Fruit fly (Drosophila melanogaster) whole organism, embryonic: ENCODE data around the gene CAH7.

ENCODE experiments used
- Atf-2 ChIP-seq: fragments of 200-800 bp; sonication (Bioruptor generic); optimal IDR thresholded peaks from 2 replicates; lab custom pipeline; 2016; ENCODE audit warnings: missing biosample characterization, missing genetic modification characterization
- Atf6 ChIP-seq: fragments of 200-800 bp; sonication (Bioruptor generic); IDR thresholded peaks from 2 replicates; pipeline ENCODE4 v1.3.6; 2022; ENCODE audit warnings: missing biosample characterization, missing genetic modification characterization
- B-H2 ChIP-seq: fragments of 200-800 bp; sonication (Bioruptor generic); optimal IDR thresholded peaks from 2 replicates; lab custom pipeline; 2018; ENCODE audit warnings: missing biosample characterization, mild to moderate bottlenecking, missing genetic modification characterization
- CG10321 ChIP-seq: fragments of 200-800 bp; sonication (Bioruptor generic); IDR thresholded peaks from 2 replicates; pipeline ENCODE4 v1.3.6; 2022; ENCODE audit warnings: missing biosample characterization, missing genetic modification characterization
- CG12071 ChIP-seq: fragments of 200-800 bp; sonication (Bioruptor generic); optimal IDR thresholded peaks from 3 replicates; lab custom pipeline; 2018; ENCODE audit warnings: missing biosample characterization, mild to moderate bottlenecking, missing genetic modification characterization
- CG1233 ChIP-seq: fragments of 200-800 bp; sonication (Bioruptor generic); optimal IDR thresholded peaks from 4 replicates; lab custom pipeline; 2018; ENCODE audit warnings: missing biosample characterization, mild to moderate bottlenecking, missing genetic modification characterization
- CG17186 ChIP-seq: fragments of 200-800 bp; sonication (Bioruptor generic); optimal IDR thresholded peaks from 3 replicates; lab custom pipeline; 2017; ENCODE audit warnings: missing biosample characterization, missing genetic modification reagents, missing genetic modification characterization
- CG17612 ChIP-seq: fragments of 200-800 bp; sonication (Bioruptor generic); IDR thresholded peaks from 2 replicates; pipeline ENCODE4 v1.3.6; 2022; ENCODE audit warnings: missing biosample characterization, missing genetic modification characterization
- CG2199 ChIP-seq: fragments of 200-800 bp; sonication (Bioruptor generic); IDR thresholded peaks from 3 replicates; pipeline ENCODE4 v1.3.6; 2022; ENCODE audit warnings: missing biosample characterization, missing genetic modification characterization
- CG2889 ChIP-seq: fragments of 200-800 bp; sonication (Bioruptor generic); IDR thresholded peaks from 3 replicates; pipeline ENCODE4 v1.3.6; 2022; ENCODE audit warnings: missing biosample characterization, missing genetic modification characterization
- CG31224 ChIP-seq: fragments of 200-800 bp; sonication (Bioruptor generic); IDR thresholded peaks from 2 replicates; pipeline ENCODE4 v1.3.6; 2022; ENCODE audit warnings: missing biosample characterization, missing genetic modification characterization
- CG32767 ChIP-seq: fragments of 200-800 bp; sonication (Bioruptor generic); IDR thresholded peaks from 2 replicates; pipeline ENCODE4 v1.3.6; 2022; ENCODE audit warnings: missing biosample characterization, missing genetic modification characterization
- CG3281 ChIP-seq: fragments of 200-800 bp; sonication (Bioruptor generic); optimal IDR thresholded peaks from 3 replicates; lab custom pipeline; 2017; ENCODE audit warnings: missing biosample characterization, mild to moderate bottlenecking, missing genetic modification characterization
- CG34224 ChIP-seq: fragments of 200-800 bp; sonication (Bioruptor generic); IDR thresholded peaks from 3 replicates; pipeline ENCODE4 v1.3.6; 2022; ENCODE audit warnings: missing biosample characterization, missing genetic modification characterization; ENCODE audit not compliant: partially characterized antibody
- CG6765 ChIP-seq: fragments of 200-800 bp; sonication (Bioruptor generic); optimal IDR thresholded peaks from 3 replicates; lab custom pipeline; 2017; ENCODE audit warnings: missing biosample characterization, mild to moderate bottlenecking, missing genetic modification characterization
- CG7271 ChIP-seq: fragments of 200-800 bp; sonication (Bioruptor generic); optimal IDR thresholded peaks from 2 replicates; lab custom pipeline; 2018; ENCODE audit warnings: missing biosample characterization, mild to moderate bottlenecking, missing genetic modification characterization, moderate library complexity
- CTCF ChIP-seq: fragments of 200-800 bp; sonication (Bioruptor generic); optimal IDR thresholded peaks from 2 replicates; lab custom pipeline; 2017; ENCODE audit warnings: missing biosample characterization, mild to moderate bottlenecking, missing genetic modification characterization, moderate library complexity
- Dek ChIP-seq: fragments of 200-800 bp; sonication (Bioruptor generic); optimal IDR thresholded peaks from 3 replicates; lab custom pipeline; 2019; ENCODE audit warnings: missing biosample characterization, mild to moderate bottlenecking, missing genetic modification characterization, moderate library complexity
- Dp ChIP-seq: fragments of 200-800 bp; sonication (Bioruptor generic); optimal IDR thresholded peaks from 2 replicates; lab custom pipeline; 2018; ENCODE audit warnings: missing biosample characterization, mild to moderate bottlenecking, missing genetic modification characterization, moderate library complexity
- E2f1 ChIP-seq: fragments of 200-800 bp; sonication (Bioruptor generic); IDR thresholded peaks from 2 replicates; pipeline ENCODE4 v1.3.6; 2022; ENCODE audit warnings: missing biosample characterization, missing genetic modification characterization
- Hr78 ChIP-seq, 2 experiments: fragments of 200-800 bp in 1 of 2; fragments of >200 bp in 1 of 2; sonication (Bioruptor generic) in 1 of 2; optimal IDR thresholded peaks; 2 replicates each; lab custom pipeline; 2017 to 2019; ENCODE audit warnings: missing biosample characterization in 2 of 2, missing genetic modification characterization in 2 of 2, mild to moderate bottlenecking in 1 of 2, moderate library complexity in 1 of 2
- Lpt ChIP-seq: fragments of >200 bp; optimal IDR thresholded peaks from 2 replicates; lab custom pipeline; 2018; ENCODE audit warnings: missing biosample characterization, missing genetic modification characterization
- MTF-1 ChIP-seq: fragments of 200-800 bp; sonication (Bioruptor generic); optimal IDR thresholded peaks from 2 replicates; lab custom pipeline; 2018; ENCODE audit warnings: missing biosample characterization, mild to moderate bottlenecking, missing genetic modification characterization, borderline replicate concordance
- Opbp ChIP-seq: fragments of 200-800 bp; sonication (Bioruptor generic); IDR thresholded peaks from 3 replicates; pipeline ENCODE4 v1.3.6; 2022; ENCODE audit warnings: missing biosample characterization, missing genetic modification characterization; ENCODE audit not compliant: partially characterized antibody
- Side ChIP-seq: fragments of 200-800 bp; sonication (Bioruptor generic); optimal IDR thresholded peaks from 2 replicates; lab custom pipeline; 2016; ENCODE audit warnings: missing biosample characterization, missing genetic modification characterization
- Sry-β ChIP-seq: fragments of 200-800 bp; sonication (Bioruptor generic); optimal IDR thresholded peaks from 2 replicates; lab custom pipeline; 2018; ENCODE audit warnings: missing biosample characterization, mild to moderate bottlenecking, missing genetic modification characterization, moderate library complexity
- TFAM ChIP-seq: fragments of 200-800 bp; sonication (Bioruptor generic); optimal IDR thresholded peaks from 2 replicates; lab custom pipeline; 2017; ENCODE audit warnings: missing biosample characterization, missing genetic modification characterization, inconsistent platforms
- Trl ChIP-seq, 3 experiments: fragments of >200 bp in 2 of 3; fragments of 200-800 bp in 1 of 3; sonication (Bioruptor generic) in 1 of 3; optimal IDR thresholded peaks; 2 replicates in 1 of 3; 3 replicates in 2 of 3; lab custom pipeline; 2016 to 2017; ENCODE audit warnings: missing biosample characterization in 1 of 3, missing genetic modification characterization in 1 of 3
- Usf ChIP-seq: fragments of 200-800 bp; sonication (Bioruptor generic); optimal IDR thresholded peaks from 2 replicates; lab custom pipeline; 2017; ENCODE audit warnings: missing genotype, missing biosample characterization, missing genetic modification characterization
- Vsx1 ChIP-seq: fragments of 200-800 bp; sonication (Bioruptor generic); optimal IDR thresholded peaks from 2 replicates; lab custom pipeline; 2017; ENCODE audit warnings: missing biosample characterization, mild to moderate bottlenecking, missing genetic modification characterization, missing genetic modification reagents
- ac ChIP-seq: fragments of 200-800 bp; sonication (Bioruptor generic); optimal IDR thresholded peaks from 3 replicates; lab custom pipeline; 2017; ENCODE audit warnings: missing biosample characterization, mild to moderate bottlenecking, missing genetic modification characterization
- bigmax ChIP-seq: fragments of 200-800 bp; sonication (Bioruptor generic); optimal IDR thresholded peaks from 2 replicates; lab custom pipeline; 2018; ENCODE audit warnings: missing biosample characterization, mild to moderate bottlenecking, missing genetic modification characterization
- gsb ChIP-seq: fragments of 200-800 bp; sonication (Bioruptor generic); IDR thresholded peaks from 2 replicates; pipeline ENCODE4 v1.3.6; 2022; ENCODE audit warnings: missing biosample characterization, missing genetic modification characterization
- gsb-n ChIP-seq: fragments of 200-800 bp; sonication (Bioruptor generic); optimal IDR thresholded peaks from 3 replicates; lab custom pipeline; 2018; ENCODE audit warnings: missing biosample characterization, mild to moderate bottlenecking, missing genetic modification characterization
- kay ChIP-seq: fragments of 200-800 bp; sonication (Bioruptor generic); optimal IDR thresholded peaks from 2 replicates; lab custom pipeline; 2016; ENCODE audit warnings: missing biosample characterization, missing genetic modification characterization
- odd ChIP-seq: fragments of 200-800 bp; sonication (Bioruptor generic); optimal IDR thresholded peaks from 2 replicates; lab custom pipeline; 2017; ENCODE audit warnings: missing biosample characterization, mild to moderate bottlenecking, missing genetic modification characterization
- p53 ChIP-seq: fragments of 200-800 bp; sonication (Bioruptor generic); optimal IDR thresholded peaks from 2 replicates; lab custom pipeline; 2016; ENCODE audit warnings: missing biosample characterization, missing genetic modification characterization
- peb ChIP-seq: fragments of 200-800 bp; sonication (Bioruptor generic); IDR thresholded peaks from 2 replicates; pipeline ENCODE4 v1.3.6; 2022; ENCODE audit warnings: missing biosample characterization, missing genetic modification characterization
- pita ChIP-seq: fragments of 200-800 bp; sonication (Bioruptor generic); optimal IDR thresholded peaks from 2 replicates; lab custom pipeline; 2017; ENCODE audit warnings: missing biosample characterization, mild to moderate bottlenecking, missing genetic modification characterization
- repo ChIP-seq: fragments of 200-800 bp; sonication (Bioruptor generic); optimal IDR thresholded peaks from 2 replicates; lab custom pipeline; 2016; ENCODE audit warnings: missing biosample characterization, missing genetic modification characterization
- row ChIP-seq: fragments of 200-800 bp; sonication (Bioruptor generic); IDR thresholded peaks from 3 replicates; pipeline ENCODE4 v1.3.6; 2022; ENCODE audit warnings: missing biosample characterization, missing genetic modification characterization
- slp2 ChIP-seq: fragments of 200-800 bp; sonication (Bioruptor generic); optimal IDR thresholded peaks from 2 replicates; lab custom pipeline; 2016; ENCODE audit warnings: missing biosample characterization, missing genetic modification characterization
- so ChIP-seq: fragments of 200-800 bp; sonication (Bioruptor generic); IDR thresholded peaks from 3 replicates; pipeline ENCODE4 v1.3.6; 2022; ENCODE audit warnings: missing biosample characterization, missing genetic modification characterization
- twi ChIP-seq: fragments of 200-800 bp; optimal IDR thresholded peaks from 2 replicates; lab custom pipeline; 2019; ENCODE audit warnings: missing biosample characterization, mild to moderate bottlenecking, missing genetic modification characterization, moderate library complexity
- vfl ChIP-seq: fragments of 200-800 bp; sonication (Bioruptor generic); optimal IDR thresholded peaks from 2 replicates; lab custom pipeline; 2016; ENCODE audit warnings: missing biosample characterization, missing genetic modification characterization
- wor ChIP-seq: fragments of 200-800 bp; sonication (Bioruptor generic); IDR thresholded peaks from 2 replicates; pipeline ENCODE4 v1.3.6; 2022; ENCODE audit warnings: missing biosample characterization, missing genetic modification characterization

Gene CAH7

DNA sequence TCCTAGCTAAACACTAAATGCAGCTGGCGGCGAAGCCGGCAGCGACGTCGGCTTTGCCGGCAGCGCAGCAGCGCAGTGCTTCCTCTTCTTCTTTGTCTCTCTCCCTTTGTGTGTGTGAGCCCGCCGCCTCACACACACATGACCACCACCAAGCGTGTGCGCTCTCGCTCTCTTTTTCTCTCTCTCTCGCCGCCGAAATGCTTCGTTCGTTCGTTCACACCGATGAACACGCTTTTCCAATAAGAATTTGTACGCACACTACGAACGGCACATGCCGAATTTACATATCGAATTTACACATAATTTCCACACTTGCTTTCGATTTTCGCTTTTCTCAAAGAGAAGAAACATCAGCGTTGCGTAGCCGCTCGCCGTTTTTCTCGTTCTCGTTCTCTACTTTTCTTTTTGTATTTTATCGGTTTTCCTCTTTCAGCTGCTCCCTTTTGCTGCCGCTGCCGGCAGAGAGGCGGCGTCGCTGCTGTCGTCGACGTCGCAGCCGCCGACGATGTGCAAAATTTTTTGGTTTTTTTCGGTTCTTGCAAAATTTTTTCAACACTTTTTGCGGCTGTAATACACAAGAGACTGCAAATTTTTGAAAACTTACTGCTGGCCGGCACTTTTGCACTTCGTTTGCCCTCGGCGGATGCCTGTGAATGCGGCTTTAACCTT, 2.7 kb upstream of the CAH7 start (continued):
- TF ChIP-seq MTF-1 (GFP tag; lab: Kevin White, UChicago) (no peak), row (peak; percentile 54; the same call in 2 of the 3 replicates), CG1233 (GFP tag; lab: Kevin White, UChicago) (no peak), E2f1 (GFP tag; lab: Robert Waterston, UW) (no peak), Dek (no peak), Dp (no peak), gsb-n (tag; lab: Kevin White, UChicago) (no peak), CG17612 (no peak), vfl (no peak), Side (GFP tag; lab: Kevin White, UChicago) (no peak), CG7271 (tag; lab: Kevin White, UChicago) (no peak), Sry-β (GFP tag; lab: Kevin White, UChicago) (no peak), CG10321 (GFP tag; lab: Robert Waterston, UW) (no peak), odd (GFP tag; lab: Kevin White, UChicago) (no peak), gsb (GFP tag; lab: Robert Waterston, UW) (no peak), Hr78 (GFP tag; optimal IDR thresholded peaks at IDR 0.05; lab: Kevin White, UChicago) (no peak), Atf6 (GFP tag; lab: Robert Waterston, UW) (no peak), CG34224 (GFP tag; lab: Robert Waterston, UW) (peak; percentile 54; the same call in 1 of the 3 replicates), Trl (optimal IDR thresholded peaks at IDR 0.05; lab: Kevin White, UChicago) (peak; percentile 97 to 98), Trl (GFP tag; optimal IDR thresholded peaks at IDR 0.05; lab: Kevin White, UChicago) (peak; percentile 2), p53 (GFP tag; lab: Kevin White, UChicago) (no peak), B-H2 (no peak), Usf (GFP tag; lab: Kevin White, UChicago) (no peak), so (GFP tag; lab: Robert Waterston, UW) (no peak; the same call in 2 of the 3 replicates), twi (tag; lab: Kevin White, UChicago) (no peak), CG2889 (GFP tag; lab: Robert Waterston, UW) (no peak), wor (GFP tag; lab: Robert Waterston, UW) (no peak), CG17186 (GFP tag; lab: Kevin White, UChicago) (no peak), repo (GFP tag; lab: Kevin White, UChicago) (no peak), peb (GFP tag; lab: Robert Waterston, UW) (no peak), CG2199 (GFP tag; lab: Robert Waterston, UW) (no peak), CG31224 (GFP tag; lab: Robert Waterston, UW) (no peak), Atf-2 (GFP tag; lab: Kevin White, UChicago) (no peak), Lpt (GFP tag; lab: Kevin White, UChicago) (no peak), kay (no peak), TFAM (no peak), pita (no peak), CG3281 (no peak), Vsx1 (GFP tag; lab: Kevin White, UChicago) (no peak), CG12071 (GFP tag; lab: Kevin White, UChicago) (no peak), CTCF (GFP tag; lab: Kevin White, UChicago) (no peak), ac (GFP tag; lab: Kevin White, UChicago) (no peak), CG32767 (GFP tag; lab: Robert Waterston, UW) (no peak), slp2 (GFP tag; lab: Kevin White, UChicago) (no peak), bigmax (no peak), CG6765 (no peak), Opbp (GFP tag; lab: Robert Waterston, UW) (no peak)
